Fruit fly (Drosophila melanogaster) whole organism, embryonic: Measurements from ENCODE around the gene Ugt36D1.
A peak's percentile ranks its signal among the peaks of the same experiment; 100 is the strongest.

Source experiments
- ATbp ChIP-seq: fragments of 200-800 bp; sonication (Bioruptor generic); optimal IDR thresholded peaks from 2 replicates; lab custom pipeline; 2017; ENCODE audit warnings: missing biosample characterization, mild to moderate bottlenecking, missing genetic modification characterization, missing genetic modification reagents
- CG11560 ChIP-seq: fragments of 200-800 bp; sonication (Bioruptor generic); IDR thresholded peaks from 3 replicates; pipeline ENCODE4 v1.3.6; 2022; ENCODE audit warnings: missing biosample characterization, missing genetic modification characterization
- CG11695 ChIP-seq: fragments of 200-800 bp; sonication (Bioruptor generic); IDR thresholded peaks from 3 replicates; pipeline ENCODE4 v1.3.6; 2022; ENCODE audit warnings: missing biosample characterization, missing genetic modification characterization
- CG12104 ChIP-seq: fragments of 200-800 bp; sonication (Bioruptor generic); optimal IDR thresholded peaks from 3 replicates; lab custom pipeline; 2016; ENCODE audit warnings: missing biosample characterization, missing genetic modification characterization
- CG13123 ChIP-seq: fragments of 200-800 bp; sonication (Bioruptor generic); optimal IDR thresholded peaks from 2 replicates; lab custom pipeline; 2016; ENCODE audit warnings: missing biosample characterization, missing genetic modification characterization
- CG15696 ChIP-seq: fragments of 200-800 bp; sonication (Bioruptor generic); optimal IDR thresholded peaks from 2 replicates; lab custom pipeline; 2019; ENCODE audit warnings: missing biosample characterization, mild to moderate bottlenecking, missing genetic modification characterization, moderate library complexity
- CG1603 ChIP-seq: fragments of 200-800 bp; sonication (Bioruptor generic); optimal IDR thresholded peaks from 2 replicates; lab custom pipeline; 2019; ENCODE audit warnings: missing biosample characterization, mild to moderate bottlenecking, missing genetic modification characterization, moderate library complexity
- CG31388 ChIP-seq: fragments of 200-800 bp; sonication (Bioruptor generic); optimal IDR thresholded peaks from 2 replicates; lab custom pipeline; 2016; ENCODE audit warnings: missing biosample characterization, missing genetic modification characterization
- CG32767 ChIP-seq: fragments of 200-800 bp; sonication (Bioruptor generic); IDR thresholded peaks from 2 replicates; pipeline ENCODE4 v1.3.6; 2022; ENCODE audit warnings: missing biosample characterization, missing genetic modification characterization
- CG32772 ChIP-seq: fragments of 200-800 bp; sonication (Bioruptor generic); IDR thresholded peaks from 2 replicates; pipeline ENCODE4 v1.3.6; 2022; ENCODE audit warnings: missing biosample characterization, missing genetic modification characterization
- CG43689 ChIP-seq: fragments of 200-800 bp; sonication (Bioruptor generic); IDR thresholded peaks from 2 replicates; pipeline ENCODE4 v1.3.6; 2022; ENCODE audit warnings: missing biosample characterization, missing genetic modification characterization
- CG7357 ChIP-seq: fragments of 200-800 bp; sonication (Bioruptor generic); IDR thresholded peaks from 3 replicates; pipeline ENCODE4 v1.3.6; 2022; ENCODE audit warnings: missing biosample characterization, missing genetic modification characterization
- CG7372 ChIP-seq: fragments of 200-800 bp; sonication (Bioruptor generic); IDR thresholded peaks from 2 replicates; pipeline ENCODE4 v1.3.6; 2022; ENCODE audit warnings: missing biosample characterization, missing genetic modification characterization
- CG7556 ChIP-seq: fragments of 200-800 bp; sonication (Bioruptor generic); optimal IDR thresholded peaks from 2 replicates; lab custom pipeline; 2017; ENCODE audit warnings: missing biosample characterization, mild to moderate bottlenecking, missing genetic modification characterization
- CG8478 ChIP-seq: fragments of >200 bp; optimal IDR thresholded peaks from 2 replicates; lab custom pipeline; 2018
- CG9437 ChIP-seq: fragments of 200-800 bp; sonication (Bioruptor generic); optimal IDR thresholded peaks from 2 replicates; lab custom pipeline; 2018; ENCODE audit warnings: missing biosample characterization, mild to moderate bottlenecking, missing genetic modification characterization
- CHES-1-like ChIP-seq: fragments of 200-800 bp; sonication (Bioruptor generic); optimal IDR thresholded peaks from 2 replicates; lab custom pipeline; 2016; ENCODE audit warnings: missing biosample characterization, missing genetic modification characterization
- CrebB ChIP-seq: fragments of 200-800 bp; sonication (Bioruptor generic); optimal IDR thresholded peaks from 3 replicates; lab custom pipeline; 2018; ENCODE audit warnings: missing biosample characterization, mild to moderate bottlenecking, missing genetic modification characterization
- Dll ChIP-seq: fragments of 200-800 bp; sonication (Bioruptor generic); IDR thresholded peaks from 4 replicates; pipeline ENCODE4 v1.3.6; 2022; ENCODE audit warnings: missing biosample characterization, missing genetic modification characterization; ENCODE audit not compliant: partially characterized antibody
- Fer2 ChIP-seq: fragments of 200-800 bp; sonication (Bioruptor generic); optimal IDR thresholded peaks from 2 replicates; lab custom pipeline; 2018; ENCODE audit warnings: missing biosample characterization, mild to moderate bottlenecking, missing genetic modification characterization, moderate library complexity
- HLH4C ChIP-seq: fragments of 200-800 bp; sonication (Bioruptor generic); IDR thresholded peaks from 3 replicates; pipeline ENCODE4 v1.3.6; 2022; ENCODE audit warnings: missing biosample characterization, missing genetic modification characterization; ENCODE audit not compliant: partially characterized antibody
- HLH54F ChIP-seq: fragments of 200-800 bp; sonication (Bioruptor generic); optimal IDR thresholded peaks from 3 replicates; lab custom pipeline; 2016; ENCODE audit warnings: missing biosample characterization, missing genetic modification characterization
- HmgD ChIP-seq: fragments of 200-800 bp; sonication (Bioruptor generic); optimal IDR thresholded peaks from 3 replicates; lab custom pipeline; 2016; ENCODE audit warnings: missing biosample characterization, missing genetic modification characterization
- Med ChIP-seq: fragments of 200-800 bp; sonication (Bioruptor generic); peaks from one replicate; lab custom pipeline; 2016; ENCODE audit warnings: missing biosample characterization, missing genetic modification characterization, mild to moderate bottlenecking, inconsistent platforms, moderate library complexity
- NFAT ChIP-seq: fragments of 200-800 bp; sonication (Bioruptor generic); IDR thresholded peaks from 2 replicates; pipeline ENCODE4 v1.3.6; 2022; ENCODE audit warnings: missing biosample characterization, missing genetic modification characterization
- Oaz ChIP-seq: fragments of 200-800 bp; sonication (Bioruptor generic); IDR thresholded peaks from 2 replicates; pipeline ENCODE4 v1.3.6; 2022; ENCODE audit warnings: missing biosample characterization, missing genetic modification characterization
- Ravus ChIP-seq: fragments of 200-800 bp; sonication (Bioruptor generic); IDR thresholded peaks from 2 replicates; pipeline ENCODE4 v1.3.6; 2022; ENCODE audit warnings: missing biosample characterization, missing genetic modification characterization
- Sin3A ChIP-seq: fragments of >200 bp; optimal IDR thresholded peaks from 2 replicates; lab custom pipeline; 2018
- Sox100B ChIP-seq: fragments of 200-800 bp; sonication (Bioruptor generic); optimal IDR thresholded peaks from 3 replicates; lab custom pipeline; 2018; ENCODE audit warnings: missing biosample characterization, mild to moderate bottlenecking, missing genetic modification characterization
- Sry-β ChIP-seq: fragments of 200-800 bp; sonication (Bioruptor generic); optimal IDR thresholded peaks from 2 replicates; lab custom pipeline; 2018; ENCODE audit warnings: missing biosample characterization, mild to moderate bottlenecking, missing genetic modification characterization, moderate library complexity
- Usf ChIP-seq: fragments of 200-800 bp; sonication (Bioruptor generic); optimal IDR thresholded peaks from 2 replicates; lab custom pipeline; 2017; ENCODE audit warnings: missing genotype, missing biosample characterization, missing genetic modification characterization
- Xrp1 ChIP-seq: fragments of 200-800 bp; sonication (Bioruptor generic); IDR thresholded peaks from 2 replicates; pipeline ENCODE4 v1.3.6; 2022; ENCODE audit warnings: missing biosample characterization, missing genetic modification characterization
- amos ChIP-seq: fragments of 200-800 bp; sonication (Bioruptor generic); IDR thresholded peaks from 2 replicates; pipeline ENCODE4 v1.3.6; 2022; ENCODE audit warnings: missing biosample characterization, missing genetic modification characterization; ENCODE audit not compliant: partially characterized antibody
- az2 ChIP-seq: fragments of 200-800 bp; sonication (Bioruptor generic); optimal IDR thresholded peaks from 3 replicates; lab custom pipeline; 2016; ENCODE audit warnings: missing biosample characterization, missing genetic modification characterization
- bowl ChIP-seq: fragments of 200-800 bp; sonication (Bioruptor generic); IDR thresholded peaks from 2 replicates; pipeline ENCODE4 v1.3.6; 2022; ENCODE audit warnings: missing biosample characterization, missing genetic modification characterization
- bsh ChIP-seq, 2 experiments: fragments of 200-800 bp; sonication (Bioruptor generic); optimal IDR thresholded peaks; 2 replicates each; lab custom pipeline; 2017 to 2018; ENCODE audit warnings: mild to moderate bottlenecking in 2 of 2, missing biosample characterization in 2 of 2, missing genetic modification characterization in 2 of 2, moderate library complexity in 1 of 2
- cato ChIP-seq: fragments of 200-800 bp; sonication (Bioruptor generic); optimal IDR thresholded peaks from 2 replicates; lab custom pipeline; 2016; ENCODE audit warnings: missing biosample characterization, missing genetic modification characterization, borderline replicate concordance
- cg ChIP-seq: fragments of 200-800 bp; sonication (Bioruptor generic); optimal IDR thresholded peaks from 3 replicates; lab custom pipeline; 2019; ENCODE audit warnings: missing biosample characterization, mild to moderate bottlenecking, missing genetic modification characterization, moderate library complexity
- dan ChIP-seq: fragments of 200-800 bp; sonication (Bioruptor generic); IDR thresholded peaks from 2 replicates; pipeline ENCODE4 v1.3.6; 2022; ENCODE audit warnings: missing biosample characterization, missing genetic modification characterization
- dysf ChIP-seq: fragments of 200-800 bp; sonication (Bioruptor generic); IDR thresholded peaks from 3 replicates; pipeline ENCODE4 v1.3.6; 2022; ENCODE audit warnings: missing biosample characterization, missing genetic modification characterization
- ftz-f1 ChIP-seq: fragments of 200-800 bp; sonication (Bioruptor generic); optimal IDR thresholded peaks from 2 replicates; lab custom pipeline; 2016; ENCODE audit warnings: missing biosample characterization, missing genetic modification characterization
- ham ChIP-seq: fragments of 200-800 bp; sonication (Bioruptor generic); IDR thresholded peaks from 2 replicates; pipeline ENCODE4 v1.3.6; 2022; ENCODE audit warnings: missing biosample characterization, missing genetic modification characterization
- jigr1 ChIP-seq: fragments of 200-800 bp; sonication (Bioruptor generic); IDR thresholded peaks from 3 replicates; pipeline ENCODE4 v1.3.6; 2022; ENCODE audit warnings: missing biosample characterization, missing genetic modification characterization
- jing ChIP-seq: fragments of 200-800 bp; sonication (Bioruptor generic); optimal IDR thresholded peaks from 2 replicates; lab custom pipeline; 2018; ENCODE audit warnings: missing biosample characterization, mild to moderate bottlenecking, missing genetic modification characterization
- maf-S ChIP-seq: fragments of 200-800 bp; sonication (Bioruptor generic); optimal IDR thresholded peaks from 2 replicates; lab custom pipeline; 2016; ENCODE audit warnings: missing biosample characterization, missing genetic modification characterization
- mirr ChIP-seq: fragments of 200-800 bp; sonication (Bioruptor generic); optimal IDR thresholded peaks from 3 replicates; lab custom pipeline; 2018; ENCODE audit warnings: missing biosample characterization, mild to moderate bottlenecking, missing genetic modification characterization
- row ChIP-seq: fragments of 200-800 bp; sonication (Bioruptor generic); IDR thresholded peaks from 3 replicates; pipeline ENCODE4 v1.3.6; 2022; ENCODE audit warnings: missing biosample characterization, missing genetic modification characterization
- run ChIP-seq: fragments of 200-800 bp; sonication (Bioruptor generic); optimal IDR thresholded peaks from 3 replicates; lab custom pipeline; 2018; ENCODE audit warnings: missing biosample characterization, mild to moderate bottlenecking, missing genetic modification characterization
- sens-2 ChIP-seq: fragments of 200-800 bp; sonication (Bioruptor generic); IDR thresholded peaks from 2 replicates; pipeline ENCODE4 v1.3.6; 2022; ENCODE audit warnings: missing biosample characterization, missing genetic modification characterization
- tll ChIP-seq, 2 experiments: fragments of 200-800 bp in 1 of 2; fragments of >200 bp in 1 of 2; sonication (Bioruptor generic) in 1 of 2; optimal IDR thresholded peaks; 2 replicates each; lab custom pipeline; 2017 to 2019; ENCODE audit warnings: missing biosample characterization in 2 of 2, missing genetic modification characterization in 2 of 2, mild to moderate bottlenecking in 1 of 2, moderate library complexity in 1 of 2
- unc-4 ChIP-seq: fragments of 200-800 bp; sonication (Bioruptor generic); IDR thresholded peaks from 2 replicates; pipeline ENCODE4 v1.3.6; 2022; ENCODE audit warnings: missing biosample characterization, missing genetic modification characterization; ENCODE audit not compliant: partially characterized antibody
- zfh2 ChIP-seq: fragments of 200-800 bp; sonication (Bioruptor generic); optimal IDR thresholded peaks from 2 replicates; lab custom pipeline; 2016; ENCODE audit warnings: missing biosample characterization, missing genetic modification characterization

Ugt36D1 gene

dm6 chr2L:18823243-18823803, at the start of gene Ugt36D1 (continued):
- no peak for TF ChIP-seq run
- no peak for TF ChIP-seq CG43689
- TF ChIP-seq Xrp1, result no peak
- TF ChIP-seq HmgD (GFP tag; lab: Kevin White, UChicago), result no peak
- no peak for TF ChIP-seq Usf
- no peak for TF ChIP-seq ATbp (GFP tag; lab: Kevin White, UChicago)
- no peak for TF ChIP-seq ham (GFP tag; lab: Robert Waterston, UW)
- no peak for TF ChIP-seq CG7357 (GFP tag; lab: Robert Waterston, UW)
- no peak for TF ChIP-seq jing (GFP tag; lab: Kevin White, UChicago)
- TF ChIP-seq Dll (GFP tag; lab: Robert Waterston, UW), result no peak
- no peak for TF ChIP-seq Oaz
- TF ChIP-seq sens-2 (GFP tag; lab: Robert Waterston, UW), result no peak
- TF ChIP-seq Ravus, result no peak
- no peak for TF ChIP-seq jigr1
- TF ChIP-seq HLH54F (GFP tag; lab: Kevin White, UChicago), result no peak
- TF ChIP-seq CG11695 (GFP tag; lab: Robert Waterston, UW), result no peak
- TF ChIP-seq bowl (GFP tag; lab: Robert Waterston, UW), result no peak
- TF ChIP-seq zfh2, result no peak
- no peak for TF ChIP-seq Fer2 (tag; lab: Kevin White, UChicago)
- no peak for TF ChIP-seq cg (GFP tag; lab: Kevin White, UChicago)
- no peak for TF ChIP-seq unc-4
- TF ChIP-seq CrebB (tag; lab: Kevin White, UChicago), result peak; percentile 4
- TF ChIP-seq maf-S (GFP tag; lab: Kevin White, UChicago), result no peak
- no peak for TF ChIP-seq CG11560
- no peak for TF ChIP-seq HLH4C (GFP tag; lab: Robert Waterston, UW)
- no peak for TF ChIP-seq Sin3A (lab: Kevin White, UChicago)
- TF ChIP-seq CG31388 (GFP tag; lab: Kevin White, UChicago), result no peak
- TF ChIP-seq CG15696 (tag; lab: Kevin White, UChicago), result no peak
- no peak for TF ChIP-seq bsh (GFP tag; optimal IDR thresholded peaks at IDR 0.05; lab: Kevin White, UChicago)
- no peak for TF ChIP-seq CG7372 (GFP tag; lab: Robert Waterston, UW)
- peak; percentile 9 for TF ChIP-seq mirr
- TF ChIP-seq tll (GFP tag; optimal IDR thresholded peaks at IDR 0.05; lab: Kevin White, UChicago), result no peak
- no peak for TF ChIP-seq cato (GFP tag; lab: Kevin White, UChicago)
- peak; percentile 88 for TF ChIP-seq Med
- TF ChIP-seq az2 (GFP tag; lab: Kevin White, UChicago), result no peak
- peak; percentile 41; the same call in 1 of the 2 replicates for TF ChIP-seq amos (GFP tag; lab: Robert Waterston, UW)
- TF ChIP-seq CG13123, result no peak
- no peak for TF ChIP-seq CG32772 (GFP tag; lab: Robert Waterston, UW)
- peak; percentile 53 for TF ChIP-seq ftz-f1
- TF ChIP-seq Sry-β (GFP tag; lab: Kevin White, UChicago), result peak; percentile 93
- TF ChIP-seq row (GFP tag; lab: Robert Waterston, UW), result peak; percentile 72
- TF ChIP-seq CG7556 (GFP tag; lab: Kevin White, UChicago), result no peak
- peak; percentile 69 for TF ChIP-seq CG32767 (GFP tag; lab: Robert Waterston, UW)
- TF ChIP-seq CG12104, result no peak
- TF ChIP-seq CG9437 (GFP tag; lab: Kevin White, UChicago), result no peak
- no peak for TF ChIP-seq Sox100B (GFP tag; lab: Kevin White, UChicago)
- TF ChIP-seq CHES-1-like, result no peak
- no peak for TF ChIP-seq CG1603 (tag; lab: Kevin White, UChicago)
- TF ChIP-seq CG8478 (lab: Kevin White, UChicago), result no peak
- no peak for TF ChIP-seq dysf (GFP tag; lab: Robert Waterston, UW)
- TF ChIP-seq NFAT (GFP tag; lab: Robert Waterston, UW), result no peak
- TF ChIP-seq dan (GFP tag; lab: Robert Waterston, UW), result no peak
